Fruit fly (Drosophila melanogaster): ENCODE measurements around the gene Alr.

Gene Alr

DNA sequence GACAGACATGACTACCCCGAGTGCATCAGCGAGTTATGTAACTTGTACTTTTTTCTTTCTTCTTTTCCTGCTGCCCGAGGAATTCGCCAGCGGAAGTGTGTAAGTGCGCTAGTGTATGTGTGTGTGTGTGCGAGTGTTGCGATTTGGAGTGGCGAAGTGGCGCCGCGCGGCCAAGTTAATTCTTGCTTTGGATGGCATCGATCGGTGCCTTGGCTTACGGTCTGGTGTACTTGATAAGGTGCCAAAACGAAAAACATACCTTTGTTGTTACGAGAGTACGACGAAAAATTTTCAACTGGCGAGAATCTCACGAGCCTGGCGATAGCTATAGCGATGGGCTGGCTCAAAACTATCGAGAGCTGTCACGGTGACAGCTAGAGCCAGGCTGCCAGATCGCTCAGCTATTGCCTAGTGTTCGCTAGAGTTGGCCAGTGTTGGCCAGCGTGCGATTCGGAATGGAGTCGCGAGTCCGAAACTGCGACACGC lies 4.1 kb upstream of the Alr start, which contains the start of the genes CG18809, COX6B, CG33932 and Rpp20 (continued):
- TF ChIP-seq sc (optimal IDR thresholded peaks at IDR 0.05) (no peak), sc (GFP tag; optimal IDR thresholded peaks at IDR 0.05) (no peak), Awh (GFP tag; IDR thresholded peaks at IDR 0.05) (peak; percentile 35; the same call in 1 of the 2 replicates), zfh1 (GFP tag; IDR thresholded peaks at IDR 0.05) (peak; percentile 66; the same call in 2 of the 3 replicates), crc (GFP tag; optimal IDR thresholded peaks at IDR 0.05) (peak; percentile 42), CG34224 (GFP tag; IDR thresholded peaks at IDR 0.05; ENCODE audit: partially characterized antibody) (peak; percentile 91), CG8478 (optimal IDR thresholded peaks at IDR 0.05) (no peak), Bgb (GFP tag; IDR thresholded peaks at IDR 0.05; ENCODE audit: partially characterized antibody) (peak; percentile 99), Spps (tag; optimal IDR thresholded peaks at IDR 0.05) (no peak), CG4854 (GFP tag; optimal IDR thresholded peaks at IDR 0.05) (no peak), CG1792 (GFP tag; optimal IDR thresholded peaks at IDR 0.05) (peak; percentile 64), ems (GFP tag; optimal IDR thresholded peaks at IDR 0.05) (peak; percentile 63), corto (GFP tag; optimal IDR thresholded peaks at IDR 0.05) (no peak), sr (GFP tag; IDR thresholded peaks at IDR 0.05) (no peak), CG15479 (GFP tag; optimal IDR thresholded peaks at IDR 0.05) (peak; percentile 39), knrl (GFP tag; IDR thresholded peaks at IDR 0.05; ENCODE audit: partially characterized antibody) (peak; percentile 96), CG7963 (GFP tag; IDR thresholded peaks at IDR 0.05; ENCODE audit: partially characterized antibody) (peak; percentile 91), jing (GFP tag; optimal IDR thresholded peaks at IDR 0.05) (no peak), CG3281 (GFP tag; optimal IDR thresholded peaks at IDR 0.05) (peak; percentile 60), CG1233 (GFP tag; optimal IDR thresholded peaks at IDR 0.05) (peak; percentile 37), CG15601 (tag; optimal IDR thresholded peaks at IDR 0.05) (peak; percentile 57), CG7839 (tag; optimal IDR thresholded peaks at IDR 0.05) (no peak), CG3847 (GFP tag; IDR thresholded peaks at IDR 0.05) (peak; percentile 94), CG10366 (GFP tag; IDR thresholded peaks at IDR 0.05) (peak; percentile 51), CG11723 (GFP tag; optimal IDR thresholded peaks at IDR 0.05) (peak; percentile 48), fd3F (GFP tag; optimal IDR thresholded peaks at IDR 0.05) (no peak), peb (GFP tag; IDR thresholded peaks at IDR 0.05) (no peak), CG12391 (tag; optimal IDR thresholded peaks at IDR 0.05) (peak; percentile 60), CG32532 (GFP tag; IDR thresholded peaks at IDR 0.05) (peak; percentile 73), bcd (GFP tag; optimal IDR thresholded peaks at IDR 0.05) (peak; percentile 74), hbn (GFP tag; IDR thresholded peaks at IDR 0.05; ENCODE audit: partially characterized antibody) (peak; percentile 91), insv (GFP tag; optimal IDR thresholded peaks at IDR 0.05) (peak in 1 of 2 experiments; percentile 26), dm (GFP tag; optimal IDR thresholded peaks at IDR 0.05) (peak; percentile 83), CG18764 (GFP tag; optimal IDR thresholded peaks at IDR 0.05) (no peak), Xrp1 (GFP tag; IDR thresholded peaks at IDR 0.05) (peak; percentile 59), bab2 (GFP tag; optimal IDR thresholded peaks at IDR 0.05) (peak; percentile 66), CG32767 (GFP tag; IDR thresholded peaks at IDR 0.05) (no peak), sim (GFP tag; IDR thresholded peaks at IDR 0.05) (no peak), CG16815 (GFP tag; optimal IDR thresholded peaks at IDR 0.05) (peak; percentile 25), tll (GFP tag; optimal IDR thresholded peaks at IDR 0.05) (no peak), Atf6 (GFP tag; IDR thresholded peaks at IDR 0.05) (0 out of 2 replicates have a peak, but pooled peaks have one; percentile 36), Fer1 (GFP tag; optimal IDR thresholded peaks at IDR 0.05) (peak; percentile 75), CG4360 (GFP tag; IDR thresholded peaks at IDR 0.05) (no peak), CG16813 (GFP tag; IDR thresholded peaks at IDR 0.05; ENCODE audit: partially characterized antibody) (peak; percentile 97), CG13894 (tag; optimal IDR thresholded peaks at IDR 0.05) (peak; percentile 81), ase (GFP tag; IDR thresholded peaks at IDR 0.05) (no peak), hb (GFP tag; IDR thresholded peaks at IDR 0.05; ENCODE audit: partially characterized antibody) (peak; percentile 92), grau (tag; optimal IDR thresholded peaks at IDR 0.05) (peak; percentile 54), zen (tag; optimal IDR thresholded peaks at IDR 0.05) (peak; percentile 45), CG4707 (GFP tag; optimal IDR thresholded peaks at IDR 0.05) (no peak)
